Worm (Caenorhabditis elegans): ENCODE results near the gene btb-14.

DNA sequence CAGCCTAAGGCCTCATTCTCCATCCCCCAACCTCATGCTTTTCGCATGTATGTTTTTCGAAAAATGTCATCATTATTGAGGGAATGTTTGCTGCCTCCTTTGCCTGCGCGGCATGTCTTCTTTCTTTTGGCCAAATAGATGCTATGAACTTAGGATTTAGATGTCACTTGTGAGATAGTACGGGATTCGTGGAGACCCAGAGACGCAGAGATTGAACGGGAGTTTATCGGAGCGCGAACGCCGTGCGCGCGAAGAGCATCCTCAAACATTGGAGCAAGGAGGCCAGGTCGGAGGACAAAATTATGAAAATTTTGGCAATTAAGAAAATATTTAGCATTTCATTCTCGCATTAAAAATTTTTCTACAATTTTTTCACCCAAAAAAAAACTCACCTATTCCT lies 34.3 kb upstream of the btb-14 start:
- no peak for TF ChIP-seq B0310.2 (tag; optimal IDR thresholded peaks at IDR 0.05)
- no peak for TF ChIP-seq ama-1 (optimal IDR thresholded peaks at IDR 0.05)
- no peak for TF ChIP-seq ceh-36 (tag; optimal IDR thresholded peaks at IDR 0.05)
- TF ChIP-seq F13C5.2 (tag; optimal IDR thresholded peaks at IDR 0.05) = no peak
- TF ChIP-seq ets-7 (tag; optimal IDR thresholded peaks at IDR 0.05) = no peak
- no peak for TF ChIP-seq pes-1 (GFP tag; IDR thresholded peaks at IDR 0.05)
- TF ChIP-seq ceh-13 (GFP tag; optimal IDR thresholded peaks at IDR 0.05) = no peak
- no peak for TF ChIP-seq hmbx-1 (tag; optimal IDR thresholded peaks at IDR 0.05)
- no peak for TF ChIP-seq aly-1 (tag; optimal IDR thresholded peaks at IDR 0.05)
- no peak for TF ChIP-seq flt-1 (GFP tag; IDR thresholded peaks at IDR 0.05)

Data from whole organism, early embryonic.